Fruit fly (Drosophila melanogaster) whole organism, adult: ENCODE measurements around the gene Tep3.

Experiments used
- CG11617 ChIP-seq: fragments of 200-800 bp; sonication (Bioruptor generic); optimal IDR thresholded peaks from 2 replicates; lab custom pipeline; 2017; ENCODE audit warnings: mild to moderate bottlenecking, missing biosample characterization, missing genetic modification reagents, missing genetic modification characterization
- CG12768 ChIP-seq: fragments of 200-800 bp; sonication (Bioruptor generic); optimal IDR thresholded peaks from 2 replicates; lab custom pipeline; 2017; ENCODE audit warnings: missing biosample characterization, missing genetic modification characterization, mild to moderate bottlenecking, moderate library complexity, missing genetic modification reagents
- CG14711 ChIP-seq: fragments of 200-800 bp; sonication (Bioruptor generic); optimal IDR thresholded peaks from 2 replicates; lab custom pipeline; 2018; ENCODE audit warnings: missing biosample characterization, mild to moderate bottlenecking, missing genetic modification characterization, moderate library complexity
- CG1620 ChIP-seq: fragments of 200-800 bp; sonication (Bioruptor generic); optimal IDR thresholded peaks from 2 replicates; lab custom pipeline; 2016; ENCODE audit warnings: missing biosample characterization, missing genetic modification characterization
- CG33017 ChIP-seq: fragments of 200-800 bp; sonication (Bioruptor generic); optimal IDR thresholded peaks from 2 replicates; lab custom pipeline; 2018; ENCODE audit warnings: missing biosample characterization, mild to moderate bottlenecking, missing genetic modification characterization, moderate library complexity
- CG7101 ChIP-seq: fragments of 200-800 bp; sonication (Bioruptor generic); optimal IDR thresholded peaks from 2 replicates; lab custom pipeline; 2018; ENCODE audit warnings: missing biosample characterization, mild to moderate bottlenecking, missing genetic modification characterization, moderate library complexity
- Crg-1 ChIP-seq: fragments of 200-800 bp; sonication (Bioruptor generic); optimal IDR thresholded peaks from 2 replicates; lab custom pipeline; 2016; ENCODE audit warnings: missing biosample characterization, missing genetic modification characterization
- bab1 ChIP-seq: fragments of 200-800 bp; sonication (Bioruptor generic); optimal IDR thresholded peaks from 3 replicates; lab custom pipeline; 2019; ENCODE audit warnings: missing biosample characterization, mild to moderate bottlenecking, missing genetic modification characterization, moderate library complexity
- cic ChIP-seq: fragments of 200-800 bp; sonication (Bioruptor generic); optimal IDR thresholded peaks from 2 replicates; lab custom pipeline; 2017; ENCODE audit warnings: missing biosample characterization, mild to moderate bottlenecking, missing genetic modification characterization, moderate library complexity
- kay ChIP-seq: fragments of 200-800 bp; sonication (Bioruptor generic); peaks from one replicate; lab custom pipeline; 2016; ENCODE audit warnings: missing biosample characterization, missing genetic modification characterization, borderline replicate concordance
- ovo ChIP-seq: fragments of 200-800 bp; sonication (Bioruptor generic); optimal IDR thresholded peaks from 2 replicates; lab custom pipeline; 2016; ENCODE audit warnings: missing biosample characterization, missing genetic modification characterization
- tj ChIP-seq: fragments of 200-800 bp; sonication (Bioruptor generic); optimal IDR thresholded peaks from 3 replicates; lab custom pipeline; 2017; ENCODE audit warnings: missing biosample characterization, mild to moderate bottlenecking, missing genetic modification characterization, moderate library complexity

DNA sequence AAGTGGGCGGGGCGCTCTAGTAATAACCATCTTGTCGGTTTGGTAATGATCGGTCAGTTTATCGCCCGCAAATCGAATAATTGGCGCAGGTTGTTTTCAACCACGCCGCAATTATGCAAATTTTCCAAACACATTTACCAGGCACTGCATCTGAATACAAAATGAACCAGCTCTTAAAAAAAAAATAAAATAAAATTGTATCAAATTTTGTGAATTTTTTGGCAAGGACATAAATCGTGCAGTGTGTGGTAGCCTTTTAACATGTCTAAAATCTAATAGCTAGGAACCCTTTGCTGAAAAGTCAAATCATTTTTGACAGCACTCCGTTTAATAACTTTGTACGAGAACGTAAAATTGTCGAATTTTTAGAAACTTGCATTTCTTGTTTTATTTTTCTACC is 44.4 kb downstream of the Tep3 start, which contains the start of gene ATPsynGL:
- TF ChIP-seq kay (GFP tag; lab: Kevin White, UChicago) (no peak), CG11617 (no peak), CG33017 (tag; lab: Kevin White, UChicago) (no peak), CG1620 (no peak), CG7101 (tag; lab: Kevin White, UChicago) (no peak), CG12768 (GFP tag; lab: Kevin White, UChicago) (no peak), bab1 (GFP tag; lab: Kevin White, UChicago) (no peak), Crg-1 (no peak), cic (GFP tag; lab: Kevin White, UChicago) (no peak), ovo (GFP tag; lab: Kevin White, UChicago) (no peak), CG14711 (tag; lab: Kevin White, UChicago) (no peak), tj (GFP tag; lab: Kevin White, UChicago) (no peak)
